Worm (Caenorhabditis elegans): ENCODE results near the gene del-1.
A peak's percentile ranks its signal among the peaks of the same experiment; 100 is the strongest.

Gene del-1

ce11 chrX:14241531-14241930, 26.4 kb upstream of the del-1 start:
- TF ChIP-seq snpc-3.4 (tag; optimal IDR thresholded peaks at IDR 0.05) (no peak), hlh-26 (GFP tag; conservative IDR thresholded peaks at IDR 0.05) (no peak)

ce11 chrX:14243345-14243961, 24.4 kb upstream of the del-1 start, which contains the start of gene K04C1.3:
Gene K04C1.3, minus strand, starts transcription at chrX:14243395.
- TF ChIP-seq Y53F4B.3 (GFP tag; IDR thresholded peaks at IDR 0.05): no peak
- peak; percentile 54 for TF ChIP-seq nhr-80 (tag; optimal IDR thresholded peaks at IDR 0.05)

- no peak for TF ChIP-seq lag-1 (GFP tag; IDR thresholded peaks at IDR 0.05)
- TF ChIP-seq nhr-80 (tag; optimal IDR thresholded peaks at IDR 0.05): peak; percentile 6
- TF ChIP-seq madf-6 (GFP tag; IDR thresholded peaks at IDR 0.05): no peak
- TF ChIP-seq B0261.1 (tag; optimal IDR thresholded peaks at IDR 0.05): no peak
- no peak for TF ChIP-seq F33H1.4 (GFP tag; IDR thresholded peaks at IDR 0.05)
- TF ChIP-seq ceh-58 (GFP tag; IDR thresholded peaks at IDR 0.05): no peak
- TF ChIP-seq mcd-1 (GFP tag; IDR thresholded peaks at IDR 0.05): no peak
Measured at ce11 chrX:14244493-14244892, 23.4 kb upstream of the del-1 start.

- no peak for TF ChIP-seq lag-1 (GFP tag; IDR thresholded peaks at IDR 0.05)
- no peak for TF ChIP-seq lin-35 (GFP tag; optimal IDR thresholded peaks at IDR 0.05)
- no peak for TF ChIP-seq ztf-28 (GFP tag; IDR thresholded peaks at IDR 0.05)
- no peak for TF ChIP-seq dpff-1 (tag; optimal IDR thresholded peaks at IDR 0.05)
- TF ChIP-seq ccch-3 (GFP tag; optimal IDR thresholded peaks at IDR 0.05): no peak
- TF ChIP-seq sdz-38 (tag; optimal IDR thresholded peaks at IDR 0.05): no peak
- no peak for TF ChIP-seq K11D2.4 (GFP tag; IDR thresholded peaks at IDR 0.05)
- TF ChIP-seq Y53G8AR.9 (GFP tag; conservative IDR thresholded peaks at IDR 0.05): no peak
- TF ChIP-seq nfya-1 (tag; optimal IDR thresholded peaks at IDR 0.05; ENCODE audit: borderline replicate concordance, insufficient read depth): no peak
- no peak for TF ChIP-seq chd-7 (tag; optimal IDR thresholded peaks at IDR 0.05)
- TF ChIP-seq D2030.7 (GFP tag; IDR thresholded peaks at IDR 0.05): no peak
Measured at ce11 chrX:14246518-14246917, 21.4 kb upstream of the del-1 start, which contains the start of gene mlc-6. Gene mlc-6, minus strand, starts transcription at chrX:14246618.

ce11 chrX:14247436-14248103, 20.3 kb upstream of the del-1 start, which contains the start of gene K04C1.5:
Gene K04C1.5, plus strand, starts transcription at chrX:14248053.
- TF ChIP-seq madf-8 (GFP tag; conservative IDR thresholded peaks at IDR 0.05) (peak; percentile 56; the same call in 1 of the 2 replicates), efl-1 (GFP tag; optimal IDR thresholded peaks at IDR 0.05) (peak; percentile 77), dpl-1 (GFP tag; optimal IDR thresholded peaks at IDR 0.05) (peak; percentile 48), madf-6 (GFP tag; IDR thresholded peaks at IDR 0.05) (peak; percentile 77), attf-5 (GFP tag; optimal IDR thresholded peaks at IDR 0.05) (no peak), D2030.7 (GFP tag; IDR thresholded peaks at IDR 0.05) (peak; percentile 28; the same call in 1 of the 2 replicates), xnd-1 (tag; optimal IDR thresholded peaks at IDR 0.05) (peak; percentile 17), F23B12.7 (tag; optimal IDR thresholded peaks at IDR 0.05; ENCODE audit: insufficient read depth) (no peak)

- no peak for TF ChIP-seq mcd-1 (GFP tag; IDR thresholded peaks at IDR 0.05)
Measured at ce11 chrX:14252042-14252441, 15.8 kb upstream of the del-1 start, which contains the start of gene E02H4.6. Gene E02H4.6, minus strand, starts transcription at chrX:14252142.

Data from whole organism, young adult.